Worm (Caenorhabditis elegans): ENCODE data around the gene comt-5.

ce11 chrV:2095772-2096171 is 42.4 kb upstream of the comt-5 start, which contains the start of gene clec-207:
- no peak for TF ChIP-seq elt-2 (tag; optimal IDR thresholded peaks at IDR 0.05)
- TF ChIP-seq ceh-14 (tag; optimal IDR thresholded peaks at IDR 0.05) = no peak
- TF ChIP-seq ama-1 (optimal IDR thresholded peaks at IDR 0.05) = no peak
